Fruit fly (Drosophila melanogaster) whole organism, embryonic: ENCODE measurements around the gene Coq7.

Experiments
- B-H2 ChIP-seq: fragments of 200-800 bp; sonication (Bioruptor generic); optimal IDR thresholded peaks from 2 replicates; lab custom pipeline; 2018; ENCODE audit warnings: missing biosample characterization, mild to moderate bottlenecking, missing genetic modification characterization
- CG18764 ChIP-seq: fragments of 200-800 bp; sonication (Bioruptor generic); optimal IDR thresholded peaks from 3 replicates; lab custom pipeline; 2016; ENCODE audit warnings: missing biosample characterization, missing genetic modification characterization
- CG4617 ChIP-seq: fragments of 200-800 bp; sonication (Bioruptor generic); optimal IDR thresholded peaks from 3 replicates; lab custom pipeline; 2016; ENCODE audit warnings: missing biosample characterization, missing genetic modification characterization, borderline replicate concordance
- CG6765 ChIP-seq: fragments of 200-800 bp; sonication (Bioruptor generic); optimal IDR thresholded peaks from 3 replicates; lab custom pipeline; 2017; ENCODE audit warnings: missing biosample characterization, mild to moderate bottlenecking, missing genetic modification characterization
- Gug ChIP-seq: fragments of 200-800 bp; sonication (Bioruptor generic); IDR thresholded peaks from 4 replicates; pipeline ENCODE4 v1.3.6; 2022; ENCODE audit warnings: missing biosample characterization, missing genetic modification characterization
- Meics ChIP-seq: fragments of 200-800 bp; sonication (Bioruptor generic); optimal IDR thresholded peaks from 2 replicates; lab custom pipeline; 2017; ENCODE audit warnings: missing biosample characterization, mild to moderate bottlenecking, missing genetic modification characterization
- crc ChIP-seq: fragments of 200-800 bp; sonication (Bioruptor generic); optimal IDR thresholded peaks from 2 replicates; lab custom pipeline; 2016; ENCODE audit warnings: missing biosample characterization, missing genetic modification characterization
- fru ChIP-seq: fragments of >200 bp; optimal IDR thresholded peaks from 2 replicates; lab custom pipeline; 2017
- klu ChIP-seq: fragments of 200-800 bp; sonication (Bioruptor generic); IDR thresholded peaks from 2 replicates; pipeline ENCODE4 v1.3.6; 2022; ENCODE audit warnings: missing biosample characterization, missing genetic modification characterization
- psq ChIP-seq: fragments of 200-800 bp; sonication (Bioruptor generic); optimal IDR thresholded peaks from 2 replicates; lab custom pipeline; 2017; ENCODE audit warnings: missing biosample characterization, missing genetic modification characterization
- usp ChIP-seq: fragments of >200 bp; optimal IDR thresholded peaks from 2 replicates; lab custom pipeline; 2017; ENCODE audit warnings: missing biosample characterization, missing genetic modification characterization

dm6 chrX:6777394-6777793 lies 6.4 kb downstream of the Coq7 start:
- no peak for TF ChIP-seq usp (GFP tag; lab: Kevin White, UChicago)
- TF ChIP-seq CG6765 = no peak
- no peak for TF ChIP-seq klu
- TF ChIP-seq Gug (GFP tag; lab: Robert Waterston, UW) = no peak
- TF ChIP-seq Meics (GFP tag; lab: Kevin White, UChicago) = no peak
- no peak for TF ChIP-seq CG4617 (GFP tag; lab: Kevin White, UChicago)
- TF ChIP-seq B-H2 (GFP tag; lab: Kevin White, UChicago) = no peak
- no peak for TF ChIP-seq crc (GFP tag; lab: Kevin White, UChicago)
- TF ChIP-seq psq (GFP tag; lab: Kevin White, UChicago) = no peak
- TF ChIP-seq CG18764 = no peak
- no peak for TF ChIP-seq fru (lab: Kevin White, UChicago)
